Worm (Caenorhabditis elegans) whole organism, mixed stage, embryonic: ENCODE data around the gene F55H2.8.

Source experiments
- M03D4.4 ChIP-seq: sonication (generic microtip); optimal IDR thresholded peaks from 2 replicates; lab custom pipeline; 2017; ENCODE audit warnings: mild to moderate bottlenecking, missing genetic modification characterization, missing compliant biosample characterization
- bed-3 ChIP-seq: fragments of 200-800 bp; sonication (Bioruptor generic); optimal IDR thresholded peaks from 3 replicates; lab custom pipeline; 2018; ENCODE audit warnings: mild to moderate bottlenecking, missing genetic modification characterization, moderate library complexity, missing compliant biosample characterization
- blmp-1 ChIP-seq: fragments of 150-350 bp; optimal IDR thresholded peaks from 2 replicates; lab custom pipeline; 2014; ENCODE audit warnings: missing biosample characterization, missing genetic modification characterization
- ceh-39 ChIP-seq: fragments of 150-350 bp; optimal IDR thresholded peaks from 2 replicates; lab custom pipeline; 2014; ENCODE audit warnings: missing biosample characterization, missing genetic modification characterization
- ceh-83 ChIP-seq: fragments of 200-800 bp; sonication (Bioruptor generic); optimal IDR thresholded peaks from 2 replicates; lab custom pipeline; 2018; ENCODE audit warnings: mild to moderate bottlenecking, missing genetic modification characterization, missing compliant biosample characterization
- ces-1 ChIP-seq: fragments of 150-350 bp; optimal IDR thresholded peaks from 2 replicates; lab custom pipeline; 2014; ENCODE audit warnings: missing biosample characterization, missing genetic modification reagents, missing genetic modification characterization
- drap-1 ChIP-seq: fragments of 200-800 bp; sonication (Bioruptor generic); optimal IDR thresholded peaks from 3 replicates; lab custom pipeline; 2018; ENCODE audit warnings: mild to moderate bottlenecking, missing genetic modification characterization, missing compliant biosample characterization
- elt-1 ChIP-seq: sonication (generic microtip); optimal IDR thresholded peaks from 2 replicates; lab custom pipeline; 2017; ENCODE audit warnings: missing genetic modification characterization, mild to moderate bottlenecking, missing compliant biosample characterization, antibody characterized with exemption, moderate library complexity, borderline replicate concordance; ENCODE audit not compliant: insufficient read depth
- elt-3 ChIP-seq: fragments of 150-350 bp; optimal IDR thresholded peaks from 2 replicates; lab custom pipeline; 2014; ENCODE audit warnings: missing biosample characterization, missing genetic modification characterization
- flh-1 ChIP-seq: fragments of 200-800 bp; sonication (Bioruptor generic); optimal IDR thresholded peaks from 2 replicates; lab custom pipeline; 2018; ENCODE audit warnings: mild to moderate bottlenecking, missing genetic modification characterization, moderate library complexity, missing compliant biosample characterization
- ham-2 ChIP-seq: fragments of 200-800 bp; sonication (Bioruptor generic); optimal IDR thresholded peaks from 2 replicates; lab custom pipeline; 2018; ENCODE audit warnings: mild to moderate bottlenecking, missing genetic modification characterization, missing compliant biosample characterization
- hlh-1 ChIP-seq: fragments of 150-350 bp; optimal IDR thresholded peaks from 2 replicates; lab custom pipeline; 2014; ENCODE audit warnings: missing biosample characterization, missing genetic modification reagents, missing genetic modification characterization
- lin-32 ChIP-seq: fragments of 200-800 bp; sonication (Bioruptor generic); optimal IDR thresholded peaks from 2 replicates; lab custom pipeline; 2018; ENCODE audit warnings: mild to moderate bottlenecking, missing genetic modification characterization, missing compliant biosample characterization
- lsy-2 ChIP-seq: fragments of 150-350 bp; optimal IDR thresholded peaks from 2 replicates; lab custom pipeline; 2014; ENCODE audit warnings: missing biosample characterization, missing genetic modification characterization
- mep-1 ChIP-seq: fragments of 150-350 bp; optimal IDR thresholded peaks from 2 replicates; lab custom pipeline; 2017; ENCODE audit warnings: missing biosample characterization, missing genetic modification reagents, missing genetic modification characterization, inconsistent platforms
- mls-2 ChIP-seq: sonication (generic microtip); optimal IDR thresholded peaks from 2 replicates; lab custom pipeline; 2016; ENCODE audit warnings: mild to moderate bottlenecking, missing genetic modification characterization, moderate library complexity, missing compliant biosample characterization
- nhr-12 ChIP-seq: fragments of 150-350 bp; optimal IDR thresholded peaks from 2 replicates; lab custom pipeline; 2014; ENCODE audit warnings: missing biosample characterization, missing genetic modification characterization
- nhr-28 ChIP-seq: fragments of 150-350 bp; optimal IDR thresholded peaks from 2 replicates; lab custom pipeline; 2014; ENCODE audit warnings: missing biosample characterization, missing genetic modification characterization
- nhr-76 ChIP-seq: sonication (generic microtip); optimal IDR thresholded peaks from 2 replicates; lab custom pipeline; 2017; ENCODE audit warnings: missing biosample characterization, missing genetic modification characterization
- pha-4 ChIP-seq: fragments of 150-350 bp; optimal IDR thresholded peaks from 2 replicates; lab custom pipeline; 2018; ENCODE audit warnings: missing biosample characterization, missing genetic modification reagents, missing genetic modification characterization
- snpc-4 ChIP-seq: fragments of 150-350 bp; optimal IDR thresholded peaks from 2 replicates; lab custom pipeline; 2014; ENCODE audit warnings: missing biosample characterization, missing genetic modification characterization
- sptf-1 ChIP-seq: sonication (generic microtip); optimal IDR thresholded peaks from 2 replicates; lab custom pipeline; 2017; ENCODE audit warnings: mild to moderate bottlenecking, missing genetic modification characterization, moderate library complexity, missing compliant biosample characterization
- tbx-8 ChIP-seq: fragments of 200-800 bp; sonication (Bioruptor generic); optimal IDR thresholded peaks from 2 replicates; lab custom pipeline; 2018; ENCODE audit warnings: mild to moderate bottlenecking, missing genetic modification characterization, moderate library complexity, missing compliant biosample characterization
- unc-120 ChIP-seq: sonication (generic microtip); optimal IDR thresholded peaks from 2 replicates; lab custom pipeline; 2017; ENCODE audit warnings: missing genetic modification characterization, missing compliant biosample characterization; ENCODE audit not compliant: poor library complexity, severe bottlenecking
- unc-39 ChIP-seq: fragments of 150-350 bp; optimal IDR thresholded peaks from 2 replicates; lab custom pipeline; 2014; ENCODE audit warnings: missing biosample characterization, missing genetic modification characterization
- unc-62 ChIP-seq: fragments of 150-350 bp; optimal IDR thresholded peaks from 2 replicates; lab custom pipeline; 2014; ENCODE audit warnings: missing biosample characterization, missing genetic modification reagents, missing genetic modification characterization
- zip-8 ChIP-seq: fragments of 150-350 bp; optimal IDR thresholded peaks from 2 replicates; lab custom pipeline; 2014; ENCODE audit warnings: missing biosample characterization, missing genetic modification characterization
- ztf-11 ChIP-seq: fragments of 150-350 bp; optimal IDR thresholded peaks from 2 replicates; lab custom pipeline; 2014; ENCODE audit warnings: missing biosample characterization, missing genetic modification characterization

Gene F55H2.8

ce11 chrIII:9485373-9485772 is 28.3 kb upstream of the F55H2.8 start, which contains the start of gene bre-3:
Gene bre-3, minus strand, starts transcription at chrIII:9485473.
- TF ChIP-seq lin-32 (GFP tag; lab: Kevin White, UChicago) (no peak), ham-2 (GFP tag; lab: Kevin White, UChicago) (no peak), nhr-28 (tag; lab: Kevin White, UChicago) (no peak), drap-1 (GFP tag; lab: Kevin White, UChicago) (no peak), tbx-8 (no peak), mls-2 (tag; lab: Kevin White, UChicago) (no peak), blmp-1 (no peak), hlh-1 (no peak), unc-120 (tag; lab: Kevin White, UChicago) (no peak), unc-62 (GFP tag; lab: Kevin White, UChicago) (no peak), mep-1 (tag; lab: Kevin White, UChicago) (no peak), flh-1 (no peak), elt-3 (no peak), nhr-12 (tag; lab: Kevin White, UChicago) (no peak), elt-1 (tag; lab: Kevin White, UChicago) (no peak), unc-39 (tag; lab: Kevin White, UChicago) (no peak), bed-3 (GFP tag; lab: Kevin White, UChicago) (no peak), snpc-4 (no peak), ceh-83 (GFP tag; lab: Kevin White, UChicago) (no peak), sptf-1 (tag; lab: Kevin White, UChicago) (no peak)
- TF ChIP-seq, all 35 proteins: peak for 0

DNA sequence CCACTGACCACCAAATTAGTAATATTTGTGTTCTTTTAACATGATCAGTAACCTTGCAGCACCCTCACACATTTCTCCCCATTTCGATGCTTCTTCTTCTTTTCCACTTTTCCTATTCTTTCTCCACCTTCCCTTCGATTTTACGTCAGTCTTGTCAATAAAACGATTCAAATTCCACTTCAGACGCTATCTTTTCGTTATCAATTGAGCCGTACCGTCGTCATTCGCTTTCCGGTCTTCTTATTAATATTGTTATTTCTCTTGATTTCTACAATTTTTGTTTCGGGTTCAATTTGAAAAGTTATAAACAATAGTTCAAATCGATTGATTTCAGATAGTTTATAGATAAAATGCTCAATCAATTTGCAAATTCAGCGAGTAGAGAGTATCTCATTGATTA is 26.2 kb upstream of the F55H2.8 start:
- TF ChIP-seq mls-2 (tag; lab: Kevin White, UChicago) (no peak), unc-39 (tag; lab: Kevin White, UChicago) (no peak), mep-1 (tag; lab: Kevin White, UChicago) (no peak), nhr-76 (no peak), drap-1 (GFP tag; lab: Kevin White, UChicago) (no peak)
- TF ChIP-seq, all 35 proteins: peak for 0

- no peak for TF ChIP-seq lsy-2 (tag; lab: Kevin White, UChicago)
- TF ChIP-seq unc-62 (GFP tag; lab: Kevin White, UChicago) = no peak
- no peak for TF ChIP-seq nhr-28 (tag; lab: Kevin White, UChicago)
- TF ChIP-seq flh-1 = no peak
- TF ChIP-seq lin-32 (GFP tag; lab: Kevin White, UChicago) = no peak
- TF ChIP-seq ztf-11 (tag; lab: Kevin White, UChicago) = no peak
- TF ChIP-seq M03D4.4 (tag; lab: Kevin White, UChicago) = no peak
- no peak for TF ChIP-seq blmp-1
- no peak for TF ChIP-seq nhr-76
- TF ChIP-seq ces-1 (GFP tag; lab: Kevin White, UChicago) = no peak
- TF ChIP-seq sptf-1 (tag; lab: Kevin White, UChicago) = no peak
- TF ChIP-seq zip-8 (tag; lab: Kevin White, UChicago) = no peak
- TF ChIP-seq unc-39 (tag; lab: Kevin White, UChicago) = no peak
- TF ChIP-seq hlh-1 = no peak
- TF ChIP-seq elt-3 = no peak
Observed at ce11 chrIII:9488027-9488426, 25.6 kb upstream of the F55H2.8 start.

DNA sequence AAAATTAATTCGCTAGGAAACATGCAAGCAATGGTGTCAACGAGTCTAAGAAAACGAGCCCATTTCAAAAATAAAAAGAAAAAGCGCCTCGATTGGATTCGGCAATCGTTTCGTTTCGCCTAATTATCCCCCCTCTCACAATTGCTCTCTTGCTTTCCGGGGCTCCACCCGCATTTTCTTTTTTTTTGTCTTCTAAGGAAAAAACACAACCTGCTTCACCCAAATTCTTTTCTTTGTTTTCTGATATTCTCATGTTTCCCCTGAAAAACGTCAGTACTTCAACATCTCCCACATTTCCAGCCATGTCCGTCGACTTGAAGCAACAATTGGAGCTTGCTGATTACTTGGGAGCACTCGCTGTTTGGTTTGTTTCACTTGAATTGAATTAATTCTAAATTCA is 25.2 kb upstream of the F55H2.8 start, which contains the start of gene nlp-36:
Gene nlp-36 (plus strand): TSS at position 301 of the 400 bp plus-strand sequence.
- TF ChIP-seq ham-2 (GFP tag; lab: Kevin White, UChicago) = no peak
- no peak for TF ChIP-seq nhr-28 (tag; lab: Kevin White, UChicago)
- TF ChIP-seq ceh-39 (tag; lab: Kevin White, UChicago) = no peak
- TF ChIP-seq nhr-76 = no peak
- TF ChIP-seq snpc-4 = no peak
- TF ChIP-seq pha-4 (tag; lab: Kevin White, UChicago) = no peak
- no peak for TF ChIP-seq lin-32 (GFP tag; lab: Kevin White, UChicago)
- no peak for TF ChIP-seq ceh-83 (GFP tag; lab: Kevin White, UChicago)
- TF ChIP-seq blmp-1 = no peak
- no peak for TF ChIP-seq flh-1

DNA sequence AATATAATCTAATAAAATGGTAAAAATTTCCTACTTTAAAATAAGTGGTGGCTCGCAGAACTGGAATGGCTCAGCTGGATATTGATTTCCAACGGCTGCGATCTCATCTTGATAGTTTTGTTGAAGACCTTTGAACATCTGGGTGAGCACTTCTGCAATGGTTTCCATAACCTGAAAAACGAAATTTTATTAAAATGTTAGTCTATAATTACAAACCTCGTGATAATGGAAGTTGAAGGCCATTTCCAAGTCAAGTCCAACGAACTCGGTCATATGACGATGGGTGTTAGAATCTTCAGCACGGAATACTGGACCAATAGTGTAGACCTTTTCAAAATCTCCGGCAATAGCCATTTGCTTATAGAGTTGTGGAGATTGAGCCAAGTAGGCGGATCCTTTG is 23.9 kb upstream of the F55H2.8 start:
- no peak for TF ChIP-seq lin-32 (GFP tag; lab: Kevin White, UChicago)
- no peak for TF ChIP-seq tbx-8
- TF ChIP-seq hlh-1 = no peak
- no peak for TF ChIP-seq unc-39 (tag; lab: Kevin White, UChicago)
- TF ChIP-seq, all 35 proteins: peak for 0
